Fruit fly (Drosophila melanogaster): ENCODE results near the gene CG32988.

CG32988 gene

dm6 chr2L:8825222-8825869, 39.3 kb upstream of the CG32988 start, which contains the start of gene SoxN (continued):
- no peak for TF ChIP-seq CG13894 (tag; optimal IDR thresholded peaks at IDR 0.05)
- TF ChIP-seq CG16863 (GFP tag; optimal IDR thresholded peaks at IDR 0.05), result no peak
- TF ChIP-seq corto (GFP tag; optimal IDR thresholded peaks at IDR 0.05), result no peak
- no peak for TF ChIP-seq fd3F (GFP tag; optimal IDR thresholded peaks at IDR 0.05)
- TF ChIP-seq CG7372 (GFP tag; IDR thresholded peaks at IDR 0.05), result no peak
- no peak for TF ChIP-seq CG18262 (tag; optimal IDR thresholded peaks at IDR 0.05)

- peak; percentile 64 for TF ChIP-seq Ets65A (GFP tag)
- no peak for TF ChIP-seq kay (GFP tag; optimal IDR thresholded peaks at IDR 0.05)
- no peak for TF ChIP-seq br (optimal IDR thresholded peaks at IDR 0.05)
- TF ChIP-seq Med (GFP tag), result peak; percentile 51
- TF ChIP-seq amos (GFP tag; IDR thresholded peaks at IDR 0.05; ENCODE audit: partially characterized antibody), result 0 out of 2 replicates have a peak, but pooled peaks have one; percentile 14
These were observed 36.3 kb upstream of the CG32988 start for dm6 chr2L:8828387-8828786.

dm6 chr2L:8832386-8833210, 32.1 kb upstream of the CG32988 start:
- no peak for TF ChIP-seq az2 (GFP tag; optimal IDR thresholded peaks at IDR 0.05)
- TF ChIP-seq h (optimal IDR thresholded peaks at IDR 0.05), result no peak
- TF ChIP-seq Doc2 (GFP tag; IDR thresholded peaks at IDR 0.05), result no peak
- no peak for TF ChIP-seq Gsc (GFP tag; IDR thresholded peaks at IDR 0.05)
- no peak for TF ChIP-seq CG11456 (GFP tag; IDR thresholded peaks at IDR 0.05)
- no peak for TF ChIP-seq fd64A (GFP tag; optimal IDR thresholded peaks at IDR 0.05)
- TF ChIP-seq prd (optimal IDR thresholded peaks at IDR 0.05), result no peak
- peak; percentile 31; the same call in 2 of the 3 replicates for TF ChIP-seq prd (GFP tag; IDR thresholded peaks at IDR 0.05)
- TF ChIP-seq sens (GFP tag), result peak; percentile 11
- TF ChIP-seq Six4 (GFP tag; optimal IDR thresholded peaks at IDR 0.05), result no peak
- no peak for TF ChIP-seq CG7556 (GFP tag; optimal IDR thresholded peaks at IDR 0.05)
- no peak for TF ChIP-seq CG17912 (GFP tag; optimal IDR thresholded peaks at IDR 0.05)
- no peak for TF ChIP-seq CG2678 (tag; optimal IDR thresholded peaks at IDR 0.05)
- TF ChIP-seq stwl (tag; optimal IDR thresholded peaks at IDR 0.05), result no peak
- peak; percentile 80 for TF ChIP-seq cad (GFP tag; optimal IDR thresholded peaks at IDR 0.05)
- TF ChIP-seq D19B (GFP tag; optimal IDR thresholded peaks at IDR 0.05), result no peak
- no peak for TF ChIP-seq Poxn (GFP tag; IDR thresholded peaks at IDR 0.05)
- no peak for TF ChIP-seq Dip2 (GFP tag; IDR thresholded peaks at IDR 0.05)
- TF ChIP-seq zen (tag; optimal IDR thresholded peaks at IDR 0.05), result peak; percentile 78
- TF ChIP-seq br (optimal IDR thresholded peaks at IDR 0.05), result no peak
- peak; percentile 91 for TF ChIP-seq CG15479 (GFP tag; optimal IDR thresholded peaks at IDR 0.05)
- no peak for TF ChIP-seq CG30403 (GFP tag; optimal IDR thresholded peaks at IDR 0.05)
- no peak for TF ChIP-seq CG1024 (GFP tag; IDR thresholded peaks at IDR 0.05)
- TF ChIP-seq gcm (GFP tag; optimal IDR thresholded peaks at IDR 0.05), result peak; percentile 96
- no peak for TF ChIP-seq crp (GFP tag; optimal IDR thresholded peaks at IDR 0.05)
- no peak for TF ChIP-seq CG18262 (tag; optimal IDR thresholded peaks at IDR 0.05)
- TF ChIP-seq cas (GFP tag; IDR thresholded peaks at IDR 0.05), result no peak
- TF ChIP-seq MBD-R2 (GFP tag; IDR thresholded peaks at IDR 0.05), result no peak
- TF ChIP-seq caup (GFP tag; optimal IDR thresholded peaks at IDR 0.05; ENCODE audit: severe bottlenecking), result no peak
- no peak for TF ChIP-seq CG10274 (GFP tag; optimal IDR thresholded peaks at IDR 0.05)
- TF ChIP-seq vvl (GFP tag; IDR thresholded peaks at IDR 0.05), result no peak
- TF ChIP-seq CG16815 (GFP tag; optimal IDR thresholded peaks at IDR 0.05), result no peak
- TF ChIP-seq CG17361 (GFP tag; IDR thresholded peaks at IDR 0.05), result no peak
- TF ChIP-seq vnd (GFP tag; IDR thresholded peaks at IDR 0.05; ENCODE audit: partially characterized antibody), result no peak
- TF ChIP-seq gem (tag; optimal IDR thresholded peaks at IDR 0.05), result no peak
- TF ChIP-seq bigmax (GFP tag; optimal IDR thresholded peaks at IDR 0.05), result no peak
- peak in 1 of 2 experiments; percentile 67 for TF ChIP-seq tll (GFP tag; optimal IDR thresholded peaks at IDR 0.05)
